Fruit fly (Drosophila melanogaster) whole organism, embryonic: ENCODE measurements around the gene PPP4R2r.

Source experiments
- Adf1 ChIP-seq: fragments of 200-800 bp; sonication (Bioruptor generic); IDR thresholded peaks from 2 replicates; pipeline ENCODE4 v1.3.6; 2022; ENCODE audit warnings: missing biosample characterization, missing genetic modification characterization
- Asciz ChIP-seq: fragments of 200-800 bp; sonication (Bioruptor generic); optimal IDR thresholded peaks from 2 replicates; lab custom pipeline; 2017; ENCODE audit warnings: missing biosample characterization, mild to moderate bottlenecking, missing genetic modification characterization, missing genetic modification reagents
- Bgb ChIP-seq: fragments of 200-800 bp; sonication (Bioruptor generic); IDR thresholded peaks from 2 replicates; pipeline ENCODE4 v1.3.6; 2022; ENCODE audit warnings: missing biosample characterization, missing genetic modification characterization; ENCODE audit not compliant: partially characterized antibody
- CG12236 ChIP-seq: fragments of 200-800 bp; sonication (Bioruptor generic); optimal IDR thresholded peaks from 2 replicates; lab custom pipeline; 2016; ENCODE audit warnings: missing biosample characterization, missing genetic modification characterization
- CG13296 ChIP-seq: fragments of 200-800 bp; sonication (Bioruptor generic); optimal IDR thresholded peaks from 3 replicates; lab custom pipeline; 2018; ENCODE audit warnings: missing biosample characterization, mild to moderate bottlenecking, missing genetic modification characterization
- CG15514 ChIP-seq: fragments of 200-800 bp; sonication (Bioruptor generic); optimal IDR thresholded peaks from 3 replicates; lab custom pipeline; 2017; ENCODE audit warnings: missing biosample characterization, missing genetic modification characterization, mild to moderate bottlenecking, moderate library complexity, missing genetic modification reagents
- CG1603 ChIP-seq: fragments of 200-800 bp; sonication (Bioruptor generic); optimal IDR thresholded peaks from 2 replicates; lab custom pipeline; 2019; ENCODE audit warnings: missing biosample characterization, mild to moderate bottlenecking, missing genetic modification characterization, moderate library complexity
- CG16863 ChIP-seq: fragments of 200-800 bp; sonication (Bioruptor generic); optimal IDR thresholded peaks from 3 replicates; lab custom pipeline; 2016; ENCODE audit warnings: missing biosample characterization, missing genetic modification characterization
- CG17186 ChIP-seq: fragments of 200-800 bp; sonication (Bioruptor generic); optimal IDR thresholded peaks from 3 replicates; lab custom pipeline; 2017; ENCODE audit warnings: missing biosample characterization, missing genetic modification reagents, missing genetic modification characterization
- CG17829 ChIP-seq: fragments of 200-800 bp; optimal IDR thresholded peaks from 2 replicates; lab custom pipeline; 2019; ENCODE audit warnings: missing biosample characterization, mild to moderate bottlenecking, missing genetic modification characterization, moderate library complexity
- CG30020 ChIP-seq: fragments of 200-800 bp; optimal IDR thresholded peaks from 2 replicates; lab custom pipeline; 2019; ENCODE audit warnings: missing biosample characterization, mild to moderate bottlenecking, missing genetic modification characterization, moderate library complexity
- CG32767 ChIP-seq: fragments of 200-800 bp; sonication (Bioruptor generic); IDR thresholded peaks from 2 replicates; pipeline ENCODE4 v1.3.6; 2022; ENCODE audit warnings: missing biosample characterization, missing genetic modification characterization
- CG34224 ChIP-seq: fragments of 200-800 bp; sonication (Bioruptor generic); IDR thresholded peaks from 3 replicates; pipeline ENCODE4 v1.3.6; 2022; ENCODE audit warnings: missing biosample characterization, missing genetic modification characterization; ENCODE audit not compliant: partially characterized antibody
- CG42726 ChIP-seq: fragments of 200-800 bp; sonication (Bioruptor generic); IDR thresholded peaks from 2 replicates; pipeline ENCODE4 v1.3.6; 2022; ENCODE audit warnings: missing biosample characterization, missing genetic modification characterization; ENCODE audit not compliant: partially characterized antibody
- CG4424 ChIP-seq: fragments of 200-800 bp; sonication (Bioruptor generic); optimal IDR thresholded peaks from 3 replicates; lab custom pipeline; 2016; ENCODE audit warnings: missing biosample characterization, missing genetic modification characterization
- CG4820 ChIP-seq: fragments of 200-800 bp; sonication (Bioruptor generic); optimal IDR thresholded peaks from 3 replicates; lab custom pipeline; 2016; ENCODE audit warnings: missing biosample characterization, missing genetic modification characterization
- CG5180 ChIP-seq: fragments of 200-800 bp; sonication (Bioruptor generic); optimal IDR thresholded peaks from 3 replicates; lab custom pipeline; 2017; ENCODE audit warnings: missing biosample characterization, missing genetic modification characterization, mild to moderate bottlenecking, moderate library complexity, missing genetic modification reagents
- CG9437 ChIP-seq: fragments of 200-800 bp; sonication (Bioruptor generic); optimal IDR thresholded peaks from 2 replicates; lab custom pipeline; 2018; ENCODE audit warnings: missing biosample characterization, mild to moderate bottlenecking, missing genetic modification characterization
- CoRest ChIP-seq: fragments of 200-800 bp; sonication (Bioruptor generic); optimal IDR thresholded peaks from 3 replicates; lab custom pipeline; 2018; ENCODE audit warnings: missing biosample characterization, mild to moderate bottlenecking, missing genetic modification characterization, moderate library complexity
- Dip3 ChIP-seq: fragments of 200-800 bp; sonication (Bioruptor generic); optimal IDR thresholded peaks from 3 replicates; lab custom pipeline; 2016; ENCODE audit warnings: missing biosample characterization, missing genetic modification characterization
- Dll ChIP-seq: fragments of 200-800 bp; sonication (Bioruptor generic); IDR thresholded peaks from 4 replicates; pipeline ENCODE4 v1.3.6; 2022; ENCODE audit warnings: missing biosample characterization, missing genetic modification characterization; ENCODE audit not compliant: partially characterized antibody
- E2f2 ChIP-seq: fragments of 200-800 bp; sonication (Bioruptor generic); IDR thresholded peaks from 2 replicates; pipeline ENCODE4 v1.3.6; 2022; ENCODE audit warnings: missing biosample characterization, missing genetic modification characterization
- Elba2 ChIP-seq: fragments of 200-800 bp; sonication (Bioruptor generic); optimal IDR thresholded peaks from 3 replicates; lab custom pipeline; 2016; ENCODE audit warnings: missing biosample characterization, missing genetic modification characterization
- Fer2 ChIP-seq: fragments of 200-800 bp; sonication (Bioruptor generic); optimal IDR thresholded peaks from 2 replicates; lab custom pipeline; 2018; ENCODE audit warnings: missing biosample characterization, mild to moderate bottlenecking, missing genetic modification characterization, moderate library complexity
- MBD-R2 ChIP-seq: fragments of 200-800 bp; sonication (Bioruptor generic); IDR thresholded peaks from 2 replicates; pipeline ENCODE4 v1.3.6; 2022; ENCODE audit warnings: missing biosample characterization, missing genetic modification characterization
- Opbp ChIP-seq: fragments of 200-800 bp; sonication (Bioruptor generic); IDR thresholded peaks from 3 replicates; pipeline ENCODE4 v1.3.6; 2022; ENCODE audit warnings: missing biosample characterization, missing genetic modification characterization; ENCODE audit not compliant: partially characterized antibody
- Scr ChIP-seq: fragments of 200-800 bp; sonication (Bioruptor generic); IDR thresholded peaks from 2 replicates; pipeline ENCODE4 v1.3.6; 2022; ENCODE audit warnings: missing biosample characterization, missing genetic modification characterization; ENCODE audit not compliant: partially characterized antibody
- Sin3A ChIP-seq: fragments of >200 bp; optimal IDR thresholded peaks from 2 replicates; lab custom pipeline; 2018
- ase ChIP-seq: fragments of 200-800 bp; sonication (Bioruptor generic); IDR thresholded peaks from 3 replicates; pipeline ENCODE4 v1.3.6; 2022; ENCODE audit warnings: missing biosample characterization, missing genetic modification characterization
- bab2 ChIP-seq: fragments of 200-800 bp; sonication (Bioruptor generic); optimal IDR thresholded peaks from 2 replicates; lab custom pipeline; 2016; ENCODE audit warnings: missing biosample characterization, missing genetic modification characterization
- chif ChIP-seq, 2 experiments: fragments of 200-800 bp; sonication (Bioruptor generic); optimal IDR thresholded peaks; 3 replicates each; lab custom pipeline; 2016; ENCODE audit warnings: missing biosample characterization in 2 of 2, missing genetic modification characterization in 2 of 2
- chm ChIP-seq: fragments of 200-800 bp; sonication (Bioruptor generic); IDR thresholded peaks from 2 replicates; pipeline ENCODE4 v1.3.6; 2022; ENCODE audit warnings: missing biosample characterization, missing genetic modification characterization
- crol ChIP-seq: fragments of 200-800 bp; sonication (Bioruptor generic); IDR thresholded peaks from 2 replicates; pipeline ENCODE4 v1.3.6; 2022; ENCODE audit warnings: missing biosample characterization, missing genetic modification characterization
- dm ChIP-seq: fragments of 200-800 bp; sonication (Bioruptor generic); optimal IDR thresholded peaks from 3 replicates; lab custom pipeline; 2016; ENCODE audit warnings: missing biosample characterization, missing genetic modification characterization
- exex ChIP-seq: fragments of 200-800 bp; sonication (Bioruptor generic); optimal IDR thresholded peaks from 4 replicates; lab custom pipeline; 2018; ENCODE audit warnings: missing biosample characterization, mild to moderate bottlenecking, missing genetic modification characterization, moderate library complexity
- gfzf ChIP-seq: fragments of 200-800 bp; sonication (Bioruptor generic); optimal IDR thresholded peaks from 2 replicates; lab custom pipeline; 2016; ENCODE audit warnings: missing biosample characterization, mild to moderate bottlenecking, missing genetic modification characterization, moderate library complexity
- insv ChIP-seq, 2 experiments: fragments of 200-800 bp; sonication (Bioruptor generic); optimal IDR thresholded peaks; 3 replicates each; lab custom pipeline; 2016 to 2018; ENCODE audit warnings: missing biosample characterization in 2 of 2, missing genetic modification characterization in 2 of 2
- inv ChIP-seq: fragments of 200-800 bp; sonication (Bioruptor generic); IDR thresholded peaks from 2 replicates; pipeline ENCODE4 v1.3.6; 2022; ENCODE audit warnings: missing biosample characterization, missing genetic modification characterization; ENCODE audit not compliant: partially characterized antibody
- knrl ChIP-seq: fragments of 200-800 bp; sonication (Bioruptor generic); IDR thresholded peaks from 3 replicates; pipeline ENCODE4 v1.3.6; 2022; ENCODE audit warnings: missing biosample characterization, missing genetic modification characterization; ENCODE audit not compliant: partially characterized antibody
- lilli ChIP-seq: fragments of 200-800 bp; sonication (Bioruptor generic); optimal IDR thresholded peaks from 3 replicates; lab custom pipeline; 2016; ENCODE audit warnings: missing biosample characterization, missing genetic modification characterization
- phol ChIP-seq: fragments of 200-800 bp; sonication (Bioruptor generic); optimal IDR thresholded peaks from 3 replicates; lab custom pipeline; 2018; ENCODE audit warnings: missing biosample characterization, mild to moderate bottlenecking, missing genetic modification characterization, moderate library complexity
- pzg ChIP-seq: fragments of 200-800 bp; sonication (Bioruptor generic); optimal IDR thresholded peaks from 3 replicates; lab custom pipeline; 2018; ENCODE audit warnings: missing biosample characterization, mild to moderate bottlenecking, missing genetic modification characterization, moderate library complexity
- ro ChIP-seq: fragments of 200-800 bp; sonication (Bioruptor generic); IDR thresholded peaks from 2 replicates; pipeline ENCODE4 v1.3.6; 2022; ENCODE audit warnings: missing biosample characterization, missing genetic modification characterization
- sd ChIP-seq: fragments of 200-800 bp; sonication (Bioruptor generic); optimal IDR thresholded peaks from 3 replicates; lab custom pipeline; 2018; ENCODE audit warnings: missing biosample characterization, mild to moderate bottlenecking, missing genetic modification characterization, moderate library complexity
- so ChIP-seq: fragments of 200-800 bp; sonication (Bioruptor generic); IDR thresholded peaks from 3 replicates; pipeline ENCODE4 v1.3.6; 2022; ENCODE audit warnings: missing biosample characterization, missing genetic modification characterization
- tin ChIP-seq: fragments of 200-800 bp; sonication (Bioruptor generic); optimal IDR thresholded peaks from 3 replicates; lab custom pipeline; 2016; ENCODE audit warnings: missing biosample characterization, missing genetic modification characterization
- unc-4 ChIP-seq: fragments of 200-800 bp; sonication (Bioruptor generic); IDR thresholded peaks from 2 replicates; pipeline ENCODE4 v1.3.6; 2022; ENCODE audit warnings: missing biosample characterization, missing genetic modification characterization; ENCODE audit not compliant: partially characterized antibody
- vnd ChIP-seq: fragments of 200-800 bp; sonication (Bioruptor generic); IDR thresholded peaks from 3 replicates; pipeline ENCODE4 v1.3.6; 2022; ENCODE audit warnings: missing biosample characterization, missing genetic modification characterization; ENCODE audit not compliant: partially characterized antibody
- zfh2 ChIP-seq: fragments of 200-800 bp; sonication (Bioruptor generic); optimal IDR thresholded peaks from 2 replicates; lab custom pipeline; 2016; ENCODE audit warnings: missing biosample characterization, missing genetic modification characterization

Gene PPP4R2r

dm6 chrX:10474625-10475024 is 4.0 kb upstream of the PPP4R2r start, which contains the start of gene nocte (continued):
- no peak for TF ChIP-seq Fer2
- TF ChIP-seq CG17186 (GFP tag; lab: Kevin White, UChicago): no peak
- TF ChIP-seq CG17829 (tag; lab: Kevin White, UChicago): peak; percentile 30
- peak; percentile 62 for TF ChIP-seq MBD-R2 (GFP tag; lab: Robert Waterston, UW)
- no peak for TF ChIP-seq CG5180 (GFP tag; lab: Kevin White, UChicago)
- TF ChIP-seq Opbp: peak; percentile 29; the same call in 1 of the 3 replicates
- TF ChIP-seq unc-4: peak; percentile 48; the same call in 1 of the 2 replicates
- TF ChIP-seq crol (GFP tag; lab: Robert Waterston, UW): no peak
- TF ChIP-seq Elba2 (GFP tag; lab: Kevin White, UChicago): peak; percentile 62
- 0 out of 2 replicates have a peak, but pooled peaks have one; percentile 10 for TF ChIP-seq inv (GFP tag; lab: Robert Waterston, UW)
- TF ChIP-seq Bgb: peak; percentile 57
- TF ChIP-seq Asciz: no peak
- TF ChIP-seq dm (GFP tag; lab: Kevin White, UChicago): peak; percentile 11
- TF ChIP-seq pzg (GFP tag; lab: Kevin White, UChicago): peak; percentile 56
- no peak for TF ChIP-seq CG16863 (GFP tag; lab: Kevin White, UChicago)
- TF ChIP-seq Dll (GFP tag; lab: Robert Waterston, UW): peak; percentile 71
- peak; percentile 58; the same call in 2 of the 3 replicates for TF ChIP-seq knrl (GFP tag; lab: Robert Waterston, UW)
- TF ChIP-seq CG4424 (GFP tag; lab: Kevin White, UChicago): no peak
- no peak for TF ChIP-seq CG4820 (GFP tag; lab: Kevin White, UChicago)
- TF ChIP-seq CG15514 (GFP tag; lab: Kevin White, UChicago): peak; percentile 20
- TF ChIP-seq CG1603: peak; percentile 54
- peak; percentile 62 for TF ChIP-seq Scr (GFP tag; lab: Robert Waterston, UW)
- no peak for TF ChIP-seq Adf1
- TF ChIP-seq CG42726 (GFP tag; lab: Robert Waterston, UW): 0 out of 2 replicates have a peak, but pooled peaks have one; percentile 35
- peak; percentile 44 for TF ChIP-seq lilli (GFP tag; lab: Kevin White, UChicago)
- peak; percentile 0 for TF ChIP-seq gfzf (GFP tag; lab: Kevin White, UChicago)
- TF ChIP-seq vnd (GFP tag; lab: Robert Waterston, UW): peak; percentile 48; the same call in 2 of the 3 replicates
- no peak for TF ChIP-seq CG12236 (GFP tag; lab: Kevin White, UChicago)
- peak; percentile 31 for TF ChIP-seq E2f2 (GFP tag; lab: Robert Waterston, UW)
- peak; percentile 17 for TF ChIP-seq tin
- TF ChIP-seq bab2 (GFP tag; lab: Kevin White, UChicago): peak; percentile 35
- TF ChIP-seq chif (GFP tag; optimal IDR thresholded peaks at IDR 0.05; lab: Kevin White, UChicago): peak in 1 of 2 experiments; percentile 12
- TF ChIP-seq ase (GFP tag; lab: Robert Waterston, UW): no peak
- TF ChIP-seq ro (GFP tag; lab: Robert Waterston, UW): no peak
- no peak for TF ChIP-seq chm
- TF ChIP-seq phol: peak; percentile 53
- TF ChIP-seq Sin3A: peak; percentile 53
- TF ChIP-seq CG13296 (GFP tag; lab: Kevin White, UChicago): no peak
- no peak for TF ChIP-seq exex
- TF ChIP-seq Dip3 (GFP tag; lab: Kevin White, UChicago): peak; percentile 1
- TF ChIP-seq zfh2 (GFP tag; lab: Kevin White, UChicago): peak; percentile 42
- peak; percentile 20 for TF ChIP-seq CG30020 (tag; lab: Kevin White, UChicago)
- peak; percentile 30 for TF ChIP-seq CoRest (tag; lab: Kevin White, UChicago)
- peak in 1 of 2 experiments; percentile 66 for TF ChIP-seq insv (GFP tag; optimal IDR thresholded peaks at IDR 0.05; lab: Kevin White, UChicago)
- no peak for TF ChIP-seq so
- no peak for TF ChIP-seq CG34224 (GFP tag; lab: Robert Waterston, UW)
- TF ChIP-seq CG9437 (GFP tag; lab: Kevin White, UChicago): peak; percentile 73
- TF ChIP-seq sd (tag; lab: Kevin White, UChicago): peak; percentile 24
- TF ChIP-seq CG32767 (GFP tag; lab: Robert Waterston, UW): peak; percentile 87
